Fruit fly (Drosophila melanogaster) whole organism, pupa: Measurements from ENCODE around the gene PGS1.

Experiments
- CG10348 ChIP-seq: fragments of 200-800 bp; sonication (Bioruptor generic); IDR thresholded peaks from 2 replicates; pipeline ENCODE4 v1.3.6; 2022; ENCODE audit warnings: missing biosample characterization, missing genetic modification characterization
- CG12605 ChIP-seq: fragments of 200-800 bp; sonication (Bioruptor generic); IDR thresholded peaks from 2 replicates; pipeline ENCODE4 v1.3.6; 2022; ENCODE audit warnings: missing biosample characterization, missing genetic modification characterization
- CG13204 ChIP-seq: fragments of 200-800 bp; sonication (Bioruptor generic); optimal IDR thresholded peaks from 2 replicates; lab custom pipeline; 2018; ENCODE audit warnings: missing biosample characterization, mild to moderate bottlenecking, missing genetic modification characterization, moderate library complexity
- CG14655 ChIP-seq: fragments of 200-800 bp; sonication (Bioruptor generic); optimal IDR thresholded peaks from 3 replicates; lab custom pipeline; 2017; ENCODE audit warnings: mild to moderate bottlenecking, missing biosample characterization, missing genetic modification reagents, missing genetic modification characterization
- CG15710 ChIP-seq: fragments of 200-800 bp; sonication (Bioruptor generic); optimal IDR thresholded peaks from 2 replicates; lab custom pipeline; 2018; ENCODE audit warnings: missing biosample characterization, mild to moderate bottlenecking, missing genetic modification characterization, moderate library complexity
- CG17806 ChIP-seq: fragments of 200-800 bp; sonication (Bioruptor generic); optimal IDR thresholded peaks from 2 replicates; lab custom pipeline; 2018; ENCODE audit warnings: missing biosample characterization, mild to moderate bottlenecking, missing genetic modification characterization, moderate library complexity
- CG32121 ChIP-seq: fragments of 200-800 bp; sonication (Bioruptor generic); IDR thresholded peaks from 2 replicates; pipeline ENCODE4 v1.3.6; 2022; ENCODE audit warnings: missing biosample characterization, missing genetic modification characterization
- CG34367 ChIP-seq: fragments of 200-800 bp; sonication (Bioruptor generic); optimal IDR thresholded peaks from 2 replicates; lab custom pipeline; 2018; ENCODE audit warnings: missing biosample characterization, mild to moderate bottlenecking, missing genetic modification characterization
- CG4496 ChIP-seq: fragments of 200-800 bp; sonication (Bioruptor generic); IDR thresholded peaks from 3 replicates; pipeline ENCODE4 v1.3.6; 2022; ENCODE audit warnings: missing biosample characterization, missing genetic modification characterization
- CG8159 ChIP-seq: fragments of 200-800 bp; sonication (Bioruptor generic); optimal IDR thresholded peaks from 3 replicates; lab custom pipeline; 2018; ENCODE audit warnings: missing biosample characterization, mild to moderate bottlenecking, missing genetic modification characterization, moderate library complexity
- CG8301 ChIP-seq: fragments of 200-800 bp; sonication (Bioruptor generic); optimal IDR thresholded peaks from 2 replicates; lab custom pipeline; 2018; ENCODE audit warnings: missing biosample characterization, mild to moderate bottlenecking, missing genetic modification characterization
- CG9948 ChIP-seq: fragments of 200-800 bp; sonication (Bioruptor generic); optimal IDR thresholded peaks from 2 replicates; lab custom pipeline; 2018; ENCODE audit warnings: missing biosample characterization, mild to moderate bottlenecking, missing genetic modification characterization, moderate library complexity
- D1 ChIP-seq: fragments of 200-800 bp; sonication (Bioruptor generic); optimal IDR thresholded peaks from 2 replicates; lab custom pipeline; 2018; ENCODE audit warnings: missing biosample characterization, mild to moderate bottlenecking, missing genetic modification characterization, moderate library complexity
- EcR ChIP-seq: fragments of 200-800 bp; sonication (Bioruptor generic); optimal IDR thresholded peaks from 3 replicates; lab custom pipeline; 2019; ENCODE audit warnings: missing biosample characterization, missing genetic modification characterization, mild to moderate bottlenecking, moderate library complexity, missing genetic modification reagents
- Ets98B ChIP-seq: fragments of 200-800 bp; sonication (Bioruptor generic); IDR thresholded peaks from 2 replicates; pipeline ENCODE4 v1.3.6; 2022; ENCODE audit warnings: missing biosample characterization, missing genetic modification characterization
- Pif1A ChIP-seq: fragments of 200-800 bp; sonication (Bioruptor generic); optimal IDR thresholded peaks from 3 replicates; lab custom pipeline; 2016; ENCODE audit warnings: missing biosample characterization, missing genetic modification characterization
- Pif1B ChIP-seq: fragments of 200-800 bp; sonication (Bioruptor generic); optimal IDR thresholded peaks from 3 replicates; lab custom pipeline; 2016; ENCODE audit warnings: missing biosample characterization, missing genetic modification characterization
- Snoo ChIP-seq: fragments of 200-800 bp; sonication (Bioruptor generic); optimal IDR thresholded peaks from 3 replicates; lab custom pipeline; 2017; ENCODE audit warnings: missing biosample characterization, mild to moderate bottlenecking, missing genetic modification characterization, inconsistent platforms
- fd96Ca ChIP-seq: fragments of 200-800 bp; sonication (Bioruptor generic); IDR thresholded peaks from 3 replicates; pipeline ENCODE4 v1.3.6; 2022; ENCODE audit warnings: missing biosample characterization, missing genetic modification characterization
- gl ChIP-seq: fragments of 200-800 bp; sonication (Bioruptor generic); optimal IDR thresholded peaks from 2 replicates; lab custom pipeline; 2018; ENCODE audit warnings: missing biosample characterization, mild to moderate bottlenecking, missing genetic modification characterization
- rn ChIP-seq: fragments of 200-800 bp; sonication (Bioruptor generic); IDR thresholded peaks from 2 replicates; pipeline ENCODE4 v1.3.6; 2022; ENCODE audit warnings: missing biosample characterization, missing genetic modification characterization

The PGS1 gene

dm6 chr3R:18745961-18746468 is at the start of gene PGS1, which contains the start of gene gwl:
Gene PGS1, minus strand, starts transcription at chr3R:18746041.
Gene gwl, plus strand, starts transcription at chr3R:18746370.
- TF ChIP-seq CG4496 (GFP tag; lab: Robert Waterston, UW) (peak; percentile 68; the same call in 2 of the 3 replicates), rn (GFP tag; lab: Robert Waterston, UW) (peak; percentile 58), gl (no peak), CG15710 (tag; lab: Kevin White, UChicago) (peak; percentile 69), D1 (tag; lab: Kevin White, UChicago) (no peak), CG34367 (peak; percentile 35), Snoo (tag; lab: Kevin White, UChicago) (peak; percentile 57), CG32121 (GFP tag; lab: Robert Waterston, UW) (peak; percentile 54), CG12605 (GFP tag; lab: Robert Waterston, UW) (peak; percentile 50; the same call in 1 of the 2 replicates), Pif1B (GFP tag; lab: Kevin White, UChicago) (no peak), Ets98B (GFP tag; lab: Robert Waterston, UW) (peak; percentile 34; the same call in 1 of the 2 replicates), fd96Ca (0 out of 3 replicates have a peak, but pooled peaks have one; percentile 5), CG9948 (tag; lab: Kevin White, UChicago) (peak; percentile 56), CG8159 (peak; percentile 77), CG8301 (tag; lab: Kevin White, UChicago) (no peak), CG17806 (tag; lab: Kevin White, UChicago) (peak; percentile 55)

- no peak for TF ChIP-seq Pif1B (GFP tag; lab: Kevin White, UChicago)
- no peak for TF ChIP-seq gl
- no peak for TF ChIP-seq CG10348
- peak; percentile 76 for TF ChIP-seq CG13204 (GFP tag; lab: Kevin White, UChicago)
- TF ChIP-seq rn (GFP tag; lab: Robert Waterston, UW), result no peak
- TF ChIP-seq CG12605 (GFP tag; lab: Robert Waterston, UW), result no peak
- no peak for TF ChIP-seq EcR (GFP tag; lab: Kevin White, UChicago)
- peak; percentile 70 for TF ChIP-seq CG8159
- no peak for TF ChIP-seq fd96Ca
- TF ChIP-seq CG34367, result peak; percentile 31
- TF ChIP-seq CG4496 (GFP tag; lab: Robert Waterston, UW), result peak; percentile 48; the same call in 2 of the 3 replicates
- TF ChIP-seq Pif1A, result peak; percentile 24
- TF ChIP-seq CG14655 (GFP tag; lab: Kevin White, UChicago), result peak; percentile 76
- no peak for TF ChIP-seq Ets98B (GFP tag; lab: Robert Waterston, UW)
- TF ChIP-seq CG17806 (tag; lab: Kevin White, UChicago), result peak; percentile 51
- peak; percentile 49 for TF ChIP-seq CG15710 (tag; lab: Kevin White, UChicago)
- 0 out of 2 replicates have a peak, but pooled peaks have one; percentile 36 for TF ChIP-seq CG32121 (GFP tag; lab: Robert Waterston, UW)
- peak; percentile 14 for TF ChIP-seq Snoo (tag; lab: Kevin White, UChicago)
- TF ChIP-seq D1 (tag; lab: Kevin White, UChicago), result no peak
- TF ChIP-seq CG9948 (tag; lab: Kevin White, UChicago), result peak; percentile 57
- TF ChIP-seq CG8301 (tag; lab: Kevin White, UChicago), result peak; percentile 68
Measured at dm6 chr3R:18795000-18795810, 49.4 kb upstream of the PGS1 start, which contains the start of gene CG7720. Gene CG7720, minus strand, starts transcription at chr3R:18795169.

DNA sequence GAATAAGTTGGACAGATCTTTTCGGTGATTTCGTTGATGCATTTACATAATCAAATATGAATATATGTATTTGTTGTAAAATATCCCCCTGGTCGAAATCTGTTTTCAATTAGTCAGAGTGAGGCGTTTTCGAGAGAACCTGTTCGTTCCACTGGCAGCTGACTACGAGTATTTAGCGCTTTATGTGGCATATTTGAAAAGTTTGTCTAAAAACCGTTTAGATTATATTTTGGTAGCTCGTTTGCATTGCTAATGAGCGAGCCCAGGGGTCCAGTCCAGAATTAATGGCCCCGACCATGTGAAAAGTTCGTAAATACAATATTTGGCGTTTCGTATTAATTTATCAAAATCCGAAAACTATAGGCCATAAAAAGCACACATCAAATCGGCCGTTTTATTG is 48.2 kb upstream of the PGS1 start:
- TF ChIP-seq CG15710 (tag; lab: Kevin White, UChicago), result no peak
- TF ChIP-seq CG34367, result no peak
- TF ChIP-seq CG8159, result no peak
- no peak for TF ChIP-seq CG32121 (GFP tag; lab: Robert Waterston, UW)
- TF ChIP-seq EcR (GFP tag; lab: Kevin White, UChicago), result no peak
- no peak for TF ChIP-seq CG17806 (tag; lab: Kevin White, UChicago)
- no peak for TF ChIP-seq CG13204 (GFP tag; lab: Kevin White, UChicago)
- no peak for TF ChIP-seq Snoo (tag; lab: Kevin White, UChicago)
- no peak for TF ChIP-seq CG14655 (GFP tag; lab: Kevin White, UChicago)
- no peak for TF ChIP-seq Pif1B (GFP tag; lab: Kevin White, UChicago)
- TF ChIP-seq CG12605 (GFP tag; lab: Robert Waterston, UW), result no peak
- no peak for TF ChIP-seq CG10348
- TF ChIP-seq fd96Ca, result no peak
- no peak for TF ChIP-seq D1 (tag; lab: Kevin White, UChicago)

DNA sequence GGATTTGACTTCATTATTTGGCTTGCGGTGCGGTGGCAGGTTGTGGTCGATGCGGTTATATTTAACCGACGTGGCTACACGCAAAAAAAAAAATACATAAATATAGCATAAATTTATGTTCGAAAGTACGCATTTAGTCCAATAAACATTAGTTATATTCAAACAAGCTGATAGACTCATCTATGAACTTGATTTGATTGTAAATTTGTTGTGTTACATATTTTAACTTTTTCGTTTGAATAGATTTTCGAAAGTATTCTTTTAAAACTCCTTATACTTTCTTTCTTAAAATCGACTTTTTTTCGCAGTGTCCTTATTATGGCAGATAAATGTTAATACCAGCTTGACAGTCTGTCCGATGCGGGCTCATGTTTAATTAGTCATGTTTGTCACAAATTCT is 44.8 kb upstream of the PGS1 start:
- TF ChIP-seq rn (GFP tag; lab: Robert Waterston, UW) (no peak), CG8301 (tag; lab: Kevin White, UChicago) (no peak), EcR (GFP tag; lab: Kevin White, UChicago) (no peak), CG14655 (GFP tag; lab: Kevin White, UChicago) (peak; percentile 16), CG17806 (tag; lab: Kevin White, UChicago) (peak; percentile 49), fd96Ca (no peak), CG9948 (tag; lab: Kevin White, UChicago) (peak; percentile 41), CG8159 (peak; percentile 59), CG13204 (GFP tag; lab: Kevin White, UChicago) (no peak), CG15710 (tag; lab: Kevin White, UChicago) (peak; percentile 8)
